Fruit fly (Drosophila melanogaster): Measurements from ENCODE around the gene Ugt307A1.

Gene Ugt307A1

DNA sequence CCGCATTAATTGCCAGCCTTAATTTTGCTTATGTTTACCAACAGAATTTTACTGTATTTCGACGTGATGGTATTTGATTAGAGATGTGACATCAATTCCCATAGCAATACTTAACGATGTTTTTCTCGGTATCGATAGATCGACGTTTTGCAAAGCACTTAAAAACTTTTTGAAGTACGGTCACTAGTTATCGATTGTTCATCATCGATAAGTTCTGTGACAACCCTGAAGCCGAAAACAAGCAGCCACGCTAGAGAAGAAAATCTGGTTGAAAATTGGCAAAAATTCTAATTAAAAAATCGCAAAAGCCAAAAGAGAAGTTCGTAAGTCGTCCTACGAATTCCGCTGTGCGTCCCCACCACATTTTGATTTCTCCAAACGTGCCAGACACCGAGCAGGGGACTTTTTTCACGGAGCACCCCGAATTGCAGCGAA lies 35.2 kb upstream of the Ugt307A1 start, which contains the start of the genes Rab30 and Caper (continued):
- TF ChIP-seq Opbp (GFP tag; IDR thresholded peaks at IDR 0.05; ENCODE audit: partially characterized antibody) = peak; percentile 99
- peak; percentile 22 for TF ChIP-seq CG34376 (GFP tag; optimal IDR thresholded peaks at IDR 0.05)
- TF ChIP-seq GATAe (GFP tag; conservative IDR thresholded peaks at IDR 0.05) = no peak
- TF ChIP-seq dimm (GFP tag; IDR thresholded peaks at IDR 0.05) = no peak
- TF ChIP-seq Mes4 (GFP tag; optimal IDR thresholded peaks at IDR 0.05) = peak; percentile 25
- peak; percentile 99 for TF ChIP-seq CG34224 (GFP tag; IDR thresholded peaks at IDR 0.05; ENCODE audit: partially characterized antibody)
- peak; percentile 5 for TF ChIP-seq pb (GFP tag; optimal IDR thresholded peaks at IDR 0.05)
- peak; percentile 12 for TF ChIP-seq CG13296 (GFP tag; optimal IDR thresholded peaks at IDR 0.05)
- peak; percentile 94 for TF ChIP-seq sd (tag; optimal IDR thresholded peaks at IDR 0.05)
- peak; percentile 68 for TF ChIP-seq p53 (GFP tag; optimal IDR thresholded peaks at IDR 0.05)
- TF ChIP-seq CG18619 (GFP tag; optimal IDR thresholded peaks at IDR 0.05) = no peak
- no peak for TF ChIP-seq fd3F (GFP tag; optimal IDR thresholded peaks at IDR 0.05)
- TF ChIP-seq Abd-B (GFP tag; optimal IDR thresholded peaks at IDR 0.05) = peak; percentile 74
- TF ChIP-seq CG18599 (GFP tag; optimal IDR thresholded peaks at IDR 0.05) = no peak
- peak; percentile 52 for TF ChIP-seq caup (GFP tag; optimal IDR thresholded peaks at IDR 0.05; ENCODE audit: severe bottlenecking)
- TF ChIP-seq sens (GFP tag) = peak; percentile 91
- TF ChIP-seq CG15269 (tag; optimal IDR thresholded peaks at IDR 0.05) = no peak
- peak; percentile 98 for TF ChIP-seq unc-4 (GFP tag; IDR thresholded peaks at IDR 0.05; ENCODE audit: partially characterized antibody)
- TF ChIP-seq CG12219 (GFP tag; optimal IDR thresholded peaks at IDR 0.05) = no peak
- TF ChIP-seq CG13624 (GFP tag; optimal IDR thresholded peaks at IDR 0.05) = peak; percentile 80
- no peak for TF ChIP-seq CG6683 (GFP tag; optimal IDR thresholded peaks at IDR 0.05)
- no peak for TF ChIP-seq corto (GFP tag; optimal IDR thresholded peaks at IDR 0.05)
- peak; percentile 54 for TF ChIP-seq Lhr (GFP tag; optimal IDR thresholded peaks at IDR 0.05)
- TF ChIP-seq CG2678 (tag; optimal IDR thresholded peaks at IDR 0.05) = no peak
- TF ChIP-seq CG1602 (GFP tag; optimal IDR thresholded peaks at IDR 0.05) = peak; percentile 15
- no peak for TF ChIP-seq CG8281 (tag; optimal IDR thresholded peaks at IDR 0.05)
- peak; percentile 94 for TF ChIP-seq CG2129 (GFP tag; IDR thresholded peaks at IDR 0.05; ENCODE audit: partially characterized antibody)
- TF ChIP-seq Dref (GFP tag; IDR thresholded peaks at IDR 0.05) = peak; percentile 99
- no peak for TF ChIP-seq CG12236 (GFP tag; optimal IDR thresholded peaks at IDR 0.05)
- peak; percentile 54 for TF ChIP-seq CG7745 (tag; optimal IDR thresholded peaks at IDR 0.05)
- TF ChIP-seq ac (GFP tag; optimal IDR thresholded peaks at IDR 0.05) = no peak
- peak; percentile 67 for TF ChIP-seq sug (tag; optimal IDR thresholded peaks at IDR 0.05)
- TF ChIP-seq NFAT (GFP tag; IDR thresholded peaks at IDR 0.05) = peak; percentile 88
- TF ChIP-seq CG2875 (GFP tag; optimal IDR thresholded peaks at IDR 0.05) = no peak
- no peak for TF ChIP-seq H15 (GFP tag; IDR thresholded peaks at IDR 0.05)
- TF ChIP-seq Hr51 (GFP tag; optimal IDR thresholded peaks at IDR 0.05) = peak in 1 of 2 experiments; percentile 60
- peak; percentile 8 for TF ChIP-seq CG17802 (tag; optimal IDR thresholded peaks at IDR 0.05)
- peak; percentile 13 for TF ChIP-seq CG17568 (GFP tag; optimal IDR thresholded peaks at IDR 0.05)
- no peak for TF ChIP-seq wdn (GFP tag; IDR thresholded peaks at IDR 0.05)
- no peak for TF ChIP-seq sisA (GFP tag; IDR thresholded peaks at IDR 0.05)
- peak; percentile 86 for TF ChIP-seq kay (GFP tag; optimal IDR thresholded peaks at IDR 0.05)
- no peak for TF ChIP-seq CG1529 (GFP tag; optimal IDR thresholded peaks at IDR 0.05)
- peak; percentile 75 for TF ChIP-seq HLH54F (GFP tag; optimal IDR thresholded peaks at IDR 0.05)
- TF ChIP-seq sens-2 (GFP tag; IDR thresholded peaks at IDR 0.05) = no peak
- TF ChIP-seq CG9817 (tag; optimal IDR thresholded peaks at IDR 0.05) = no peak
- TF ChIP-seq CG15479 (GFP tag; optimal IDR thresholded peaks at IDR 0.05) = no peak
- peak; percentile 1 for TF ChIP-seq scrt (GFP tag; optimal IDR thresholded peaks at IDR 0.05)
- TF ChIP-seq Scr (GFP tag; IDR thresholded peaks at IDR 0.05; ENCODE audit: partially characterized antibody) = peak; percentile 98
- peak; percentile 74 for TF ChIP-seq CG3847 (GFP tag; IDR thresholded peaks at IDR 0.05)
- no peak for TF ChIP-seq oc (tag; optimal IDR thresholded peaks at IDR 0.05)
